Worm (Caenorhabditis elegans) whole organism, midembryonic: ENCODE results near the gene col-139.

Experiments
- flt-1 ChIP-seq: fragments of 200-800 bp; sonication (Bioruptor generic); IDR thresholded peaks from 2 replicates; pipeline ENCODE4 v1.3.6; 2022; ENCODE audit warnings: missing genetic modification characterization, missing compliant biosample characterization
- med-1 ChIP-seq: sonication (generic microtip); optimal IDR thresholded peaks from 2 replicates; lab custom pipeline; 2017; ENCODE audit warnings: missing genetic modification characterization, mild to moderate bottlenecking, missing compliant biosample characterization, antibody characterized with exemption, missing genetic modification reagents; ENCODE audit not compliant: insufficient read depth
- ref-1 ChIP-seq: fragments of 200-800 bp; sonication (Bioruptor generic); conservative IDR thresholded peaks from 2 replicates; pipeline ENCODE4 v1.3.6; 2022; ENCODE audit warnings: missing genetic modification reagents, missing genetic modification characterization, missing compliant biosample characterization
- tab-1 ChIP-seq: fragments of 200-800 bp; sonication (Bioruptor generic); IDR thresholded peaks from 2 replicates; pipeline ENCODE4 v1.3.6; 2022; ENCODE audit warnings: missing genetic modification characterization, missing compliant biosample characterization

DNA sequence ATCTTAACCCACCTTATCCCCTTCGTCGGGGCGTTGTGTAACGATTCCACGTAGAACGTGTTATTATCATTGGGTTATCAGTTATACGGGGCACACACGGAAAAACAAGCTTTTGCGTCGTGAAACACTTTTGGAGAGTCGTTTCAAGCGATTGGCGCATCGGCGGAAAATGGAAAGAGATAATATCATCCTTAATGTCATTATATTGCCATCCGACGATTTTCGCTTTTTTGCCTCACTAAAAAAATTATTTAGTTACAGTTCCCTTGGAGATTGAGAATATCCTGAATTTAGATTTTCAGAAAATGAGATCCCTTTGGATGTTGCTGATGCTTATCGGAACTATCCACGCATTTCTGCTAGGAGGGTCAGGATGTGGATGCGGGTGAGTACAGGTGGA is 5.2 kb downstream of the col-139 start, which contains the start of gene F41F3.8:
- TF ChIP-seq flt-1 (GFP tag; lab: Robert Waterston, UW): no peak
- TF ChIP-seq med-1 (GFP tag; lab: Kevin White, UChicago): no peak
- no peak for TF ChIP-seq tab-1 (GFP tag; lab: Robert Waterston, UW)
- TF ChIP-seq ref-1 (GFP tag; lab: Robert Waterston, UW): no peak
